Worm (Caenorhabditis elegans): ENCODE data around the gene W06B4.2.

The W06B4.2 gene

ce11 chrII:4435134-4435533, 32.8 kb upstream of the W06B4.2 start, which contains the start of gene nhr-273:
TSS of gene nhr-273 (plus strand) at chrII:4435300.
- peak; percentile 1 for TF ChIP-seq crh-2 (tag; optimal IDR thresholded peaks at IDR 0.05)
- no peak for TF ChIP-seq nhr-25 (tag; optimal IDR thresholded peaks at IDR 0.05)
- TF ChIP-seq sma-3 (GFP tag; optimal IDR thresholded peaks at IDR 0.05) = peak; percentile 7
- TF ChIP-seq alr-1 (tag; optimal IDR thresholded peaks at IDR 0.05) = no peak
- no peak for TF ChIP-seq nhr-21 (tag; optimal IDR thresholded peaks at IDR 0.05)
- no peak for TF ChIP-seq ceh-16 (tag; optimal IDR thresholded peaks at IDR 0.05)
- peak; percentile 2 for TF ChIP-seq fos-1 (tag; optimal IDR thresholded peaks at IDR 0.05)
- no peak for TF ChIP-seq ZK546.5 (tag; optimal IDR thresholded peaks at IDR 0.05)
- TF ChIP-seq aly-2 (tag; optimal IDR thresholded peaks at IDR 0.05) = no peak
- no peak for TF ChIP-seq sma-9 (GFP tag; optimal IDR thresholded peaks at IDR 0.05)
- no peak for TF ChIP-seq sma-9 (tag; optimal IDR thresholded peaks at IDR 0.05)

- no peak for TF ChIP-seq unc-55 (GFP tag; optimal IDR thresholded peaks at IDR 0.05)
- TF ChIP-seq lin-11 (tag; optimal IDR thresholded peaks at IDR 0.05) = no peak
- TF ChIP-seq egl-27 (tag; optimal IDR thresholded peaks at IDR 0.05) = no peak
These were observed 29.4 kb upstream of the W06B4.2 start, which contains the start of gene nhr-16 for ce11 chrII:4438601-4439000. TSS of gene nhr-16 (plus strand) at chrII:4438805.

- TF ChIP-seq nhr-21 (tag; optimal IDR thresholded peaks at IDR 0.05) (no peak), unc-62 (GFP tag; optimal IDR thresholded peaks at IDR 0.05) (no peak), nhr-25 (tag; optimal IDR thresholded peaks at IDR 0.05) (no peak), unc-55 (GFP tag; optimal IDR thresholded peaks at IDR 0.05) (no peak), elt-1 (tag; optimal IDR thresholded peaks at IDR 0.05) (no peak), sma-3 (GFP tag; optimal IDR thresholded peaks at IDR 0.05) (no peak), ZK546.5 (tag; optimal IDR thresholded peaks at IDR 0.05) (no peak), ztf-11 (tag; optimal IDR thresholded peaks at IDR 0.05) (no peak), nhr-77 (tag; optimal IDR thresholded peaks at IDR 0.05) (no peak), fos-1 (tag; optimal IDR thresholded peaks at IDR 0.05) (no peak), sem-4 (tag; optimal IDR thresholded peaks at IDR 0.05) (no peak), nhr-129 (tag; optimal IDR thresholded peaks at IDR 0.05) (no peak), nhr-10 (tag; optimal IDR thresholded peaks at IDR 0.05) (no peak), R02D3.7 (tag; optimal IDR thresholded peaks at IDR 0.05) (no peak), unc-39 (tag; optimal IDR thresholded peaks at IDR 0.05) (no peak), gmeb-1 (tag; optimal IDR thresholded peaks at IDR 0.05) (no peak), ceh-16 (tag; optimal IDR thresholded peaks at IDR 0.05) (no peak), elt-3 (tag; optimal IDR thresholded peaks at IDR 0.05) (no peak), ztf-1 (GFP tag; conservative IDR thresholded peaks at IDR 0.05) (no peak)
These were observed 26.7 kb upstream of the W06B4.2 start for ce11 chrII:4441278-4441677.

ce11 chrII:4444811-4445210, 23.2 kb upstream of the W06B4.2 start:
- no peak for TF ChIP-seq blmp-1 (tag; optimal IDR thresholded peaks at IDR 0.05; ENCODE audit: insufficient read depth)
- no peak for TF ChIP-seq gmeb-1 (tag; optimal IDR thresholded peaks at IDR 0.05)

- TF ChIP-seq ztf-1 (GFP tag; conservative IDR thresholded peaks at IDR 0.05) = no peak
- no peak for TF ChIP-seq alr-1 (tag; optimal IDR thresholded peaks at IDR 0.05)
- no peak for TF ChIP-seq peb-1 (tag; optimal IDR thresholded peaks at IDR 0.05)
- no peak for TF ChIP-seq nhr-237 (tag; optimal IDR thresholded peaks at IDR 0.05)
- no peak for TF ChIP-seq nhr-21 (tag; optimal IDR thresholded peaks at IDR 0.05)
- TF ChIP-seq elt-3 (tag; optimal IDR thresholded peaks at IDR 0.05) = no peak
- no peak for TF ChIP-seq dmd-4 (tag; optimal IDR thresholded peaks at IDR 0.05)
- no peak for TF ChIP-seq R02D3.7 (tag; optimal IDR thresholded peaks at IDR 0.05)
- no peak for TF ChIP-seq nhr-11 (tag; optimal IDR thresholded peaks at IDR 0.05)
- no peak for TF ChIP-seq zag-1 (tag; optimal IDR thresholded peaks at IDR 0.05)
- TF ChIP-seq Y55F3AM.14 (GFP tag; optimal IDR thresholded peaks at IDR 0.05) = no peak
- no peak for TF ChIP-seq snpc-4 (tag; optimal IDR thresholded peaks at IDR 0.05)
- TF ChIP-seq nhr-6 (tag; optimal IDR thresholded peaks at IDR 0.05) = no peak
These were observed 14.9 kb upstream of the W06B4.2 start, which contains the start of gene twk-2 for ce11 chrII:4453051-4453450. TSS of gene twk-2 (minus strand) at chrII:4453151.

- peak; percentile 38 for TF ChIP-seq unc-55 (GFP tag; optimal IDR thresholded peaks at IDR 0.05)
- no peak for TF ChIP-seq nhr-6 (tag; optimal IDR thresholded peaks at IDR 0.05)
- TF ChIP-seq C34F6.9 (tag; optimal IDR thresholded peaks at IDR 0.05) = peak; percentile 12
- TF ChIP-seq Y55F3AM.14 (GFP tag; optimal IDR thresholded peaks at IDR 0.05) = no peak
- TF ChIP-seq unc-39 (tag; optimal IDR thresholded peaks at IDR 0.05) = no peak
These were observed 14.5 kb upstream of the W06B4.2 start for ce11 chrII:4453453-4453852.

Data from whole organism, L2 larva.